Fruit fly (Drosophila melanogaster) whole organism, adult: ENCODE data around the gene Octbeta2R.

Experiments used
- CG11617 ChIP-seq: fragments of 200-800 bp; sonication (Bioruptor generic); optimal IDR thresholded peaks from 2 replicates; lab custom pipeline; 2017; ENCODE audit warnings: mild to moderate bottlenecking, missing biosample characterization, missing genetic modification reagents, missing genetic modification characterization
- CG12768 ChIP-seq: fragments of 200-800 bp; sonication (Bioruptor generic); optimal IDR thresholded peaks from 2 replicates; lab custom pipeline; 2017; ENCODE audit warnings: missing biosample characterization, missing genetic modification characterization, mild to moderate bottlenecking, moderate library complexity, missing genetic modification reagents
- CG14711 ChIP-seq: fragments of 200-800 bp; sonication (Bioruptor generic); optimal IDR thresholded peaks from 2 replicates; lab custom pipeline; 2018; ENCODE audit warnings: missing biosample characterization, mild to moderate bottlenecking, missing genetic modification characterization, moderate library complexity
- CG1620 ChIP-seq: fragments of 200-800 bp; sonication (Bioruptor generic); optimal IDR thresholded peaks from 2 replicates; lab custom pipeline; 2016; ENCODE audit warnings: missing biosample characterization, missing genetic modification characterization
- CG33017 ChIP-seq: fragments of 200-800 bp; sonication (Bioruptor generic); optimal IDR thresholded peaks from 2 replicates; lab custom pipeline; 2018; ENCODE audit warnings: missing biosample characterization, mild to moderate bottlenecking, missing genetic modification characterization, moderate library complexity
- CG5204 ChIP-seq: fragments of 200-800 bp; sonication (Bioruptor generic); optimal IDR thresholded peaks from 2 replicates; lab custom pipeline; 2016; ENCODE audit warnings: missing biosample characterization, missing genetic modification characterization
- CG7045 ChIP-seq: fragments of 200-800 bp; sonication (Bioruptor generic); optimal IDR thresholded peaks from 2 replicates; lab custom pipeline; 2017; ENCODE audit warnings: missing biosample characterization, mild to moderate bottlenecking, missing genetic modification characterization
- CG7101 ChIP-seq: fragments of 200-800 bp; sonication (Bioruptor generic); optimal IDR thresholded peaks from 2 replicates; lab custom pipeline; 2018; ENCODE audit warnings: missing biosample characterization, mild to moderate bottlenecking, missing genetic modification characterization, moderate library complexity
- Clk ChIP-seq: fragments of 200-800 bp; sonication (Bioruptor generic); optimal IDR thresholded peaks from 2 replicates; lab custom pipeline; 2017; ENCODE audit warnings: missing biosample characterization, missing genetic modification characterization
- Crg-1 ChIP-seq: fragments of 200-800 bp; sonication (Bioruptor generic); optimal IDR thresholded peaks from 2 replicates; lab custom pipeline; 2016; ENCODE audit warnings: missing biosample characterization, missing genetic modification characterization
- Hr96 ChIP-seq: fragments of 200-800 bp; sonication (Bioruptor generic); optimal IDR thresholded peaks from 2 replicates; lab custom pipeline; 2016; ENCODE audit warnings: missing biosample characterization, missing genetic modification characterization
- Mnt ChIP-seq: fragments of 200-800 bp; sonication (Bioruptor generic); optimal IDR thresholded peaks from 2 replicates; lab custom pipeline; 2016; ENCODE audit warnings: missing biosample characterization, mild to moderate bottlenecking, missing genetic modification characterization
- bab1 ChIP-seq: fragments of 200-800 bp; sonication (Bioruptor generic); optimal IDR thresholded peaks from 3 replicates; lab custom pipeline; 2019; ENCODE audit warnings: missing biosample characterization, mild to moderate bottlenecking, missing genetic modification characterization, moderate library complexity
- cic ChIP-seq: fragments of 200-800 bp; sonication (Bioruptor generic); optimal IDR thresholded peaks from 2 replicates; lab custom pipeline; 2017; ENCODE audit warnings: missing biosample characterization, mild to moderate bottlenecking, missing genetic modification characterization, moderate library complexity
- cnc ChIP-seq, 2 experiments: fragments of >200 bp; optimal IDR thresholded peaks; 2 replicates each; lab custom pipeline; 2017
- kay ChIP-seq: fragments of 200-800 bp; sonication (Bioruptor generic); peaks from one replicate; lab custom pipeline; 2016; ENCODE audit warnings: missing biosample characterization, missing genetic modification characterization, borderline replicate concordance
- ovo ChIP-seq: fragments of 200-800 bp; sonication (Bioruptor generic); optimal IDR thresholded peaks from 2 replicates; lab custom pipeline; 2016; ENCODE audit warnings: missing biosample characterization, missing genetic modification characterization
- pad ChIP-seq: fragments of 200-800 bp; sonication (Bioruptor generic); optimal IDR thresholded peaks from 3 replicates; lab custom pipeline; 2017; ENCODE audit warnings: missing biosample characterization, missing genetic modification characterization, mild to moderate bottlenecking, moderate library complexity, missing genetic modification reagents
- tj ChIP-seq: fragments of 200-800 bp; sonication (Bioruptor generic); optimal IDR thresholded peaks from 3 replicates; lab custom pipeline; 2017; ENCODE audit warnings: missing biosample characterization, mild to moderate bottlenecking, missing genetic modification characterization, moderate library complexity
- toe ChIP-seq: fragments of 200-800 bp; sonication (Bioruptor generic); optimal IDR thresholded peaks from 2 replicates; lab custom pipeline; 2016; ENCODE audit warnings: missing biosample characterization, missing genetic modification characterization

Octbeta2R gene

DNA sequence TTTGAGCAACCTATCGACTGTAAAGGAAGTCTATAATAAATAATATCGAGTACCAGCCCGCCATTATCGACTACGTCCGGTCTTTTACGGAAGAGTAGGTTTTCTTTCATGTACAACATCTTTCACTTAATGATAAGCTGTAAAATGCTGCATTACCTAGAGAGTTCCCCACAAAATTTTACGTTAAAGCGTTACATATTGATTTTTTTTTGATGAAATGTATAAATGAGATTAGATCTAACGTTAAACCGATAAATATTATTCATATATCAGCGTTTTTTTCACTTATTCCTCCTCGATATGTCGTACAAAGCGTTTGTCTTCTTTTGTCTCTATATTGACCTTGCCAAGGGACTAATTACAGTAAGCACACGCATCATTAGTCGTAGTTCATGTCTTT, 39.1 kb upstream of the Octbeta2R start, which contains the start of gene CG11598:
Gene CG11598 (plus strand): TSS at position 301 of the 400 bp plus-strand sequence.
- no peak for TF ChIP-seq bab1
- no peak for TF ChIP-seq CG7045
- no peak for TF ChIP-seq cnc (optimal IDR thresholded peaks at IDR 0.05; lab: Kevin White, UChicago)
- TF ChIP-seq CG1620 (GFP tag; lab: Kevin White, UChicago), result no peak
- no peak for TF ChIP-seq CG11617 (GFP tag; lab: Kevin White, UChicago)
- TF ChIP-seq kay (GFP tag; lab: Kevin White, UChicago), result no peak
- no peak for TF ChIP-seq Hr96 (GFP tag; lab: Kevin White, UChicago)
- TF ChIP-seq cic (GFP tag; lab: Kevin White, UChicago), result no peak

DNA sequence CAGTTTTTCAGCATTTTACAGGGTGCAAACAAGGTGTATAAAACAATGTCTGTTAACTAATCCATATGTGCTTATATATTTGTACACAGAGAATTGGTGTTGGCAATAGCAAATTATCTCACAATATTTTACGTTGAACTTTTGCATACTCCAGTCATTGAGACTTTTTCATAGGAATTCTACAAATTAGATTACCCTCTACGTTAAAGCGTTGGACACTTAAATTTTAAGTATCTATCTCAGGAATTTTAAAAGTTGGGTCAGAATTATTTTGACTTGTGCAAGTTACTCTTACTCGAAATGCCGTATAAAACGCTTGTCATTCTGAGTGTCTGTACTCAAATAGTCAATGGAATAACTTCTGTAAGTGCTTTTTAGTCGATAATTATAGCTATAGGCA, 37.5 kb upstream of the Octbeta2R start, which contains the start of gene CG18530:
Gene CG18530 (plus strand): TSS at position 301 of the 400 bp plus-strand sequence.
- TF ChIP-seq pad (GFP tag; lab: Kevin White, UChicago) (no peak), cnc (optimal IDR thresholded peaks at IDR 0.05; lab: Kevin White, UChicago) (no peak), toe (GFP tag; lab: Kevin White, UChicago) (no peak), CG14711 (tag; lab: Kevin White, UChicago) (no peak), kay (GFP tag; lab: Kevin White, UChicago) (no peak), tj (GFP tag; lab: Kevin White, UChicago) (no peak), CG1620 (GFP tag; lab: Kevin White, UChicago) (no peak), cic (GFP tag; lab: Kevin White, UChicago) (no peak), CG11617 (GFP tag; lab: Kevin White, UChicago) (no peak), Clk (GFP tag; lab: Kevin White, UChicago) (no peak), Mnt (GFP tag; lab: Kevin White, UChicago) (no peak)

DNA sequence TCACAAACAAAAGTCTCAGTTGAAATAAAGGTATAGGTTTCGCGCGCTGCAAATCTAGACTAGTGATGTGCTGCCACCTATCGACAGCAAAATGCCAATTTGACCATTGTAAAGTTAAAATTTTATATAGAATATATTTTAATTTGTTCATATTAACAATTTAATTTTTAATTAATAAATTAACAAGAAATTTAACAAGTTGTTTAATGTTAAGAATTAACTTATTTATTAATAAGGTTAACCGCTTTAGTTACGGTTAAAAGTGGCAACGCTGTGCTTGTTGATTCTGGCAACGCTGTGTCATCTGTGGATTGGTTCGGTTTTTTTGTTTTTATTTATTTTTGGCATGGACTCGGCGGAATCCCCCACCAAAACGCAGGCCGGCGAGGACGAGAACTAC, 34.8 kb upstream of the Octbeta2R start, which contains the start of gene Not10:
Gene Not10 (plus strand): TSS at position 279 of the 400 bp plus-strand sequence.
- TF ChIP-seq pad (GFP tag; lab: Kevin White, UChicago), result peak; percentile 7
- TF ChIP-seq toe (GFP tag; lab: Kevin White, UChicago), result peak; percentile 43
- TF ChIP-seq CG7101, result peak; percentile 61
- TF ChIP-seq cnc (optimal IDR thresholded peaks at IDR 0.05; lab: Kevin White, UChicago), result no peak
- peak; percentile 0 for TF ChIP-seq ovo (GFP tag; lab: Kevin White, UChicago)
- peak; percentile 59 for TF ChIP-seq bab1
- TF ChIP-seq Clk (GFP tag; lab: Kevin White, UChicago), result no peak
- peak; percentile 50 for TF ChIP-seq Crg-1 (GFP tag; lab: Kevin White, UChicago)
- TF ChIP-seq CG1620 (GFP tag; lab: Kevin White, UChicago), result no peak
- TF ChIP-seq kay (GFP tag; lab: Kevin White, UChicago), result peak; percentile 71
- peak; percentile 17 for TF ChIP-seq CG11617 (GFP tag; lab: Kevin White, UChicago)
- TF ChIP-seq Mnt (GFP tag; lab: Kevin White, UChicago), result peak; percentile 13
- no peak for TF ChIP-seq CG5204 (GFP tag; lab: Kevin White, UChicago)
- no peak for TF ChIP-seq Hr96 (GFP tag; lab: Kevin White, UChicago)
- TF ChIP-seq CG7045, result no peak
- peak; percentile 41 for TF ChIP-seq CG33017 (tag; lab: Kevin White, UChicago)
- no peak for TF ChIP-seq CG12768 (GFP tag; lab: Kevin White, UChicago)
- TF ChIP-seq cic (GFP tag; lab: Kevin White, UChicago), result no peak
- TF ChIP-seq CG14711 (tag; lab: Kevin White, UChicago), result peak; percentile 57
- TF ChIP-seq tj (GFP tag; lab: Kevin White, UChicago), result peak; percentile 8

DNA sequence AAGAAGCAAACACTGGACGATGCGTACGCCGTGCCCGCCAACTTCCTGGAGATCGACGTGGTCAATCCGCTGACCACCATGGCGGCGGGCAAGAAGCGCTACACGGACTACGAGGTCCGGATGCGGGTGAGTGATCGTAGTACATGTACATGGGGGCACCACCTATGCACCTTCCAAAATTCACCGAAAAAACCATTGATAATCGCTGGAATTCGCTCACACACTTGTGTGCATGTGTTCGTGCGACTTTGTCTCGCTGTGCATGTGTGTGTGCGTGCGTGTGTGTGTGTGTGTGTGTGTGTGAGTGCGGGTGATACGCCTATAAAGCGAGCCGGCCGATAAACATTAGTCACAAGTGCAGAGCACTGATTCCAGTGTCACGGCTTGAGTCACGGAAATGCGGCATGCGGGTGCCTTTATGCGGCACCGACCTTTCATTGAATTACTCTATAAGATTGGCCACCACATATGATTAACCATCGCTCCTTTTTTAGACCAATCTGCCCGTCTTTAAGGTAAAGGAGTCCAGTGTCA, 32.9 kb upstream of the Octbeta2R start:
- TF ChIP-seq kay (GFP tag; lab: Kevin White, UChicago), result peak; percentile 81
- TF ChIP-seq CG7101, result no peak

DNA sequence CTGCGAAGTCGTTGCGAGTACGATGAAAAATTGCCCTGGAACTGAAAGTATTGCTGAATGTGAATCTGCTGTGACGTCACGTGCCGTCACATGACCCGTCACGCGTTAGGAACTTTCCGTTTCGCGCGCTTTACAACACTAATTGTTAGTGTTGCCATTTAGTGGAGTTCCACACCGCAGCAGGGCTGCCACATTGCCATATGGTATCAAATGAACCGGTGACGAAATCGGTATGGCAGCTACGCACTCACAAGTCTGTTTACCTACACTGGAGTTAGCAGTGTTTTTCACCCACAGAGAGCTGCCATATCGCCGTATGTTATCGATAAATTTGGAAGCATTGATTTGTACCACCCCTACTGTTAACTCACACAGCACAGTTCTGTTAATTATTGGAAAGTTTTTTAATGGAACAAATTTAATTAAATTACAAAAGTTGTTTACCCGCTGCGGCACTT, 32.2 kb upstream of the Octbeta2R start, which contains the start of the genes Vha55 and Snx3:
Gene Vha55 (minus strand): TSS at position 139 of the 458 bp plus-strand sequence.
Gene Snx3 (plus strand): TSS at position 341 of the 458 bp plus-strand sequence.
- TF ChIP-seq CG5204 (GFP tag; lab: Kevin White, UChicago) (no peak), cnc (optimal IDR thresholded peaks at IDR 0.05; lab: Kevin White, UChicago) (no peak), cic (GFP tag; lab: Kevin White, UChicago) (peak; percentile 89), Mnt (GFP tag; lab: Kevin White, UChicago) (peak; percentile 92), CG11617 (GFP tag; lab: Kevin White, UChicago) (no peak), kay (GFP tag; lab: Kevin White, UChicago) (no peak), CG12768 (GFP tag; lab: Kevin White, UChicago) (peak; percentile 61), Clk (GFP tag; lab: Kevin White, UChicago) (peak; percentile 83), CG1620 (GFP tag; lab: Kevin White, UChicago) (peak; percentile 95), ovo (GFP tag; lab: Kevin White, UChicago) (peak; percentile 91), CG33017 (tag; lab: Kevin White, UChicago) (peak; percentile 66), bab1 (peak; percentile 81), CG7101 (peak; percentile 79), pad (GFP tag; lab: Kevin White, UChicago) (peak; percentile 85), tj (GFP tag; lab: Kevin White, UChicago) (peak; percentile 3), toe (GFP tag; lab: Kevin White, UChicago) (peak; percentile 81), CG7045 (peak; percentile 53), CG14711 (tag; lab: Kevin White, UChicago) (peak; percentile 63), Crg-1 (GFP tag; lab: Kevin White, UChicago) (peak; percentile 90), Hr96 (GFP tag; lab: Kevin White, UChicago) (peak; percentile 82)
